Fruit fly (Drosophila melanogaster) whole organism, embryonic: ENCODE results near the gene CG2841.

Experiments used
- BEAF-32 ChIP-seq: fragments of 200-800 bp; sonication (Bioruptor generic); optimal IDR thresholded peaks from 3 replicates; lab custom pipeline; 2017; ENCODE audit warnings: missing biosample characterization, missing genetic modification characterization, mild to moderate bottlenecking, moderate library complexity, missing genetic modification reagents
- C15 ChIP-seq: fragments of 200-800 bp; sonication (Bioruptor generic); IDR thresholded peaks from 3 replicates; pipeline ENCODE4 v1.3.6; 2022; ENCODE audit warnings: missing biosample characterization, missing genetic modification characterization
- CG10366 ChIP-seq: fragments of 200-800 bp; sonication (Bioruptor generic); IDR thresholded peaks from 2 replicates; pipeline ENCODE4 v1.3.6; 2022; ENCODE audit warnings: missing biosample characterization, missing genetic modification characterization
- CG11398 ChIP-seq: fragments of 200-800 bp; sonication (Bioruptor generic); optimal IDR thresholded peaks from 2 replicates; lab custom pipeline; 2016; ENCODE audit warnings: missing biosample characterization, missing genetic modification characterization
- CG13296 ChIP-seq: fragments of 200-800 bp; sonication (Bioruptor generic); optimal IDR thresholded peaks from 3 replicates; lab custom pipeline; 2018; ENCODE audit warnings: missing biosample characterization, mild to moderate bottlenecking, missing genetic modification characterization
- CG15073 ChIP-seq: fragments of 200-800 bp; sonication (Bioruptor generic); optimal IDR thresholded peaks from 2 replicates; lab custom pipeline; 2016; ENCODE audit warnings: missing biosample characterization, missing genetic modification characterization
- CG1529 ChIP-seq: fragments of 200-800 bp; sonication (Bioruptor generic); optimal IDR thresholded peaks from 3 replicates; lab custom pipeline; 2018; ENCODE audit warnings: missing biosample characterization, missing genetic modification characterization
- CG1602 ChIP-seq: fragments of 200-800 bp; sonication (Bioruptor generic); optimal IDR thresholded peaks from 3 replicates; lab custom pipeline; 2016; ENCODE audit warnings: missing biosample characterization, missing genetic modification characterization
- CG1647 ChIP-seq: fragments of 200-800 bp; sonication (Bioruptor generic); optimal IDR thresholded peaks from 3 replicates; lab custom pipeline; 2016; ENCODE audit warnings: missing biosample characterization, missing genetic modification characterization
- CG16863 ChIP-seq: fragments of 200-800 bp; sonication (Bioruptor generic); optimal IDR thresholded peaks from 3 replicates; lab custom pipeline; 2016; ENCODE audit warnings: missing biosample characterization, missing genetic modification characterization
- CG1792 ChIP-seq: fragments of 200-800 bp; sonication (Bioruptor generic); optimal IDR thresholded peaks from 2 replicates; lab custom pipeline; 2016; ENCODE audit warnings: missing biosample characterization, missing genetic modification characterization
- CG1832 ChIP-seq: fragments of 200-800 bp; sonication (Bioruptor generic); optimal IDR thresholded peaks from 2 replicates; lab custom pipeline; 2017; ENCODE audit warnings: missing biosample characterization, mild to moderate bottlenecking, missing genetic modification characterization, inconsistent platforms
- CG2116 ChIP-seq: fragments of 200-800 bp; sonication (Bioruptor generic); optimal IDR thresholded peaks from 3 replicates; lab custom pipeline; 2018; ENCODE audit warnings: missing biosample characterization, mild to moderate bottlenecking, missing genetic modification characterization
- CG30403 ChIP-seq: fragments of 200-800 bp; sonication (Bioruptor generic); optimal IDR thresholded peaks from 3 replicates; lab custom pipeline; 2016; ENCODE audit warnings: missing biosample characterization, missing genetic modification characterization
- CG4424 ChIP-seq: fragments of 200-800 bp; sonication (Bioruptor generic); optimal IDR thresholded peaks from 3 replicates; lab custom pipeline; 2016; ENCODE audit warnings: missing biosample characterization, missing genetic modification characterization
- CG4730 ChIP-seq: fragments of 200-800 bp; sonication (Bioruptor generic); IDR thresholded peaks from 2 replicates; pipeline ENCODE4 v1.3.6; 2022; ENCODE audit warnings: missing biosample characterization, missing genetic modification characterization
- CG4854 ChIP-seq: fragments of 200-800 bp; sonication (Bioruptor generic); optimal IDR thresholded peaks from 2 replicates; lab custom pipeline; 2016; ENCODE audit warnings: missing biosample characterization, missing genetic modification characterization, inconsistent platforms
- CG5180 ChIP-seq: fragments of 200-800 bp; sonication (Bioruptor generic); optimal IDR thresholded peaks from 3 replicates; lab custom pipeline; 2017; ENCODE audit warnings: missing biosample characterization, missing genetic modification characterization, mild to moderate bottlenecking, moderate library complexity, missing genetic modification reagents
- CG7745 ChIP-seq: fragments of 200-800 bp; sonication (Bioruptor generic); optimal IDR thresholded peaks from 2 replicates; lab custom pipeline; 2018; ENCODE audit warnings: missing biosample characterization, mild to moderate bottlenecking, missing genetic modification characterization, moderate library complexity
- CG9437 ChIP-seq: fragments of 200-800 bp; sonication (Bioruptor generic); optimal IDR thresholded peaks from 2 replicates; lab custom pipeline; 2018; ENCODE audit warnings: missing biosample characterization, mild to moderate bottlenecking, missing genetic modification characterization
- Doc3 ChIP-seq: fragments of 200-800 bp; sonication (Bioruptor generic); IDR thresholded peaks from 3 replicates; pipeline ENCODE4 v1.3.6; 2022; ENCODE audit warnings: missing biosample characterization, missing genetic modification characterization; ENCODE audit not compliant: partially characterized antibody
- Eip74EF ChIP-seq, 2 experiments: fragments of 200-800 bp in 1 of 2; fragments of >200 bp in 1 of 2; sonication (Bioruptor generic) in 1 of 2; optimal IDR thresholded peaks; 2 replicates each; lab custom pipeline; 2017 to 2019; ENCODE audit warnings: missing biosample characterization in 2 of 2, missing genetic modification characterization in 2 of 2, mild to moderate bottlenecking in 1 of 2, moderate library complexity in 1 of 2
- Elba2 ChIP-seq: fragments of 200-800 bp; sonication (Bioruptor generic); optimal IDR thresholded peaks from 3 replicates; lab custom pipeline; 2016; ENCODE audit warnings: missing biosample characterization, missing genetic modification characterization
- Fer2 ChIP-seq: fragments of 200-800 bp; sonication (Bioruptor generic); optimal IDR thresholded peaks from 2 replicates; lab custom pipeline; 2018; ENCODE audit warnings: missing biosample characterization, mild to moderate bottlenecking, missing genetic modification characterization, moderate library complexity
- Gug ChIP-seq: fragments of 200-800 bp; sonication (Bioruptor generic); IDR thresholded peaks from 4 replicates; pipeline ENCODE4 v1.3.6; 2022; ENCODE audit warnings: missing biosample characterization, missing genetic modification characterization
- NC2β ChIP-seq: fragments of 200-800 bp; sonication (Bioruptor generic); optimal IDR thresholded peaks from 2 replicates; lab custom pipeline; 2016; ENCODE audit warnings: missing biosample characterization, missing genetic modification characterization
- Oli ChIP-seq: fragments of 200-800 bp; sonication (Bioruptor generic); optimal IDR thresholded peaks from 2 replicates; lab custom pipeline; 2018; ENCODE audit warnings: missing biosample characterization, mild to moderate bottlenecking, missing genetic modification characterization, moderate library complexity
- Pdp1 ChIP-seq, 2 experiments: fragments of 200-800 bp; sonication (Bioruptor generic); optimal IDR thresholded peaks; 3 replicates each; lab custom pipeline; 2016; ENCODE audit warnings: missing biosample characterization in 2 of 2, missing genetic modification characterization in 2 of 2, mild to moderate bottlenecking in 1 of 2, moderate library complexity in 1 of 2
- Side ChIP-seq: fragments of 200-800 bp; sonication (Bioruptor generic); optimal IDR thresholded peaks from 2 replicates; lab custom pipeline; 2016; ENCODE audit warnings: missing biosample characterization, missing genetic modification characterization
- Sin3A ChIP-seq: fragments of >200 bp; optimal IDR thresholded peaks from 2 replicates; lab custom pipeline; 2018
- ab ChIP-seq: fragments of 200-800 bp; sonication (Bioruptor generic); optimal IDR thresholded peaks from 2 replicates; lab custom pipeline; 2016; ENCODE audit warnings: missing biosample characterization, missing genetic modification characterization
- abd-A ChIP-seq: fragments of 200-800 bp; sonication (Bioruptor generic); optimal IDR thresholded peaks from 3 replicates; lab custom pipeline; 2019; ENCODE audit warnings: missing biosample characterization, mild to moderate bottlenecking, missing genetic modification characterization, moderate library complexity
- ato ChIP-seq: fragments of 200-800 bp; sonication (Bioruptor generic); IDR thresholded peaks from 2 replicates; pipeline ENCODE4 v1.3.6; 2022; ENCODE audit warnings: missing biosample characterization, missing genetic modification characterization; ENCODE audit not compliant: partially characterized antibody
- chif ChIP-seq, 2 experiments: fragments of 200-800 bp; sonication (Bioruptor generic); optimal IDR thresholded peaks; 3 replicates each; lab custom pipeline; 2016; ENCODE audit warnings: missing biosample characterization in 2 of 2, missing genetic modification characterization in 2 of 2
- en ChIP-seq: fragments of 200-800 bp; sonication (Bioruptor generic); optimal IDR thresholded peaks from 2 replicates; lab custom pipeline; 2016; ENCODE audit warnings: missing biosample characterization, missing genetic modification characterization
- fd96Cb ChIP-seq: fragments of 200-800 bp; sonication (Bioruptor generic); optimal IDR thresholded peaks from 2 replicates; lab custom pipeline; 2018; ENCODE audit warnings: missing biosample characterization, mild to moderate bottlenecking, missing genetic modification characterization, moderate library complexity
- grau ChIP-seq: fragments of 200-800 bp; optimal IDR thresholded peaks from 3 replicates; lab custom pipeline; 2019; ENCODE audit warnings: missing biosample characterization, mild to moderate bottlenecking, missing genetic modification characterization, moderate library complexity
- kah ChIP-seq: fragments of 200-800 bp; sonication (Bioruptor generic); optimal IDR thresholded peaks from 2 replicates; lab custom pipeline; 2018; ENCODE audit warnings: missing biosample characterization, mild to moderate bottlenecking, missing genetic modification characterization
- lab ChIP-seq: fragments of 200-800 bp; sonication (Bioruptor generic); optimal IDR thresholded peaks from 3 replicates; lab custom pipeline; 2017; ENCODE audit warnings: missing biosample characterization, missing genetic modification characterization, mild to moderate bottlenecking, moderate library complexity, missing genetic modification reagents
- org-1 ChIP-seq: fragments of 200-800 bp; sonication (Bioruptor generic); optimal IDR thresholded peaks from 2 replicates; lab custom pipeline; 2017; ENCODE audit warnings: missing biosample characterization, missing genetic modification characterization
- pan ChIP-seq, 4 experiments: fragments of >200 bp in 3 of 4; fragments of 200-800 bp in 1 of 4; sonication (Bioruptor generic) in 1 of 4; optimal IDR thresholded peaks in 3 of 4; IDR thresholded peaks in 1 of 4; 2 replicates each; pipeline versions ENCODE4 v1.3.6 to Lab custom; 2017 to 2022; ENCODE audit warnings: missing biosample characterization in 2 of 4, missing genetic modification characterization in 2 of 4, mixed read lengths in 1 of 4
- pho ChIP-seq: fragments of 200-800 bp; sonication (Bioruptor generic); optimal IDR thresholded peaks from 2 replicates; lab custom pipeline; 2016; ENCODE audit warnings: missing biosample characterization, missing genetic modification characterization
- psq ChIP-seq: fragments of 200-800 bp; sonication (Bioruptor generic); optimal IDR thresholded peaks from 2 replicates; lab custom pipeline; 2017; ENCODE audit warnings: missing biosample characterization, missing genetic modification characterization
- row ChIP-seq: fragments of 200-800 bp; sonication (Bioruptor generic); IDR thresholded peaks from 3 replicates; pipeline ENCODE4 v1.3.6; 2022; ENCODE audit warnings: missing biosample characterization, missing genetic modification characterization
- sc ChIP-seq, 3 experiments: fragments of >200 bp in 2 of 3; fragments of 200-800 bp in 1 of 3; sonication (Bioruptor generic) in 1 of 3; optimal IDR thresholded peaks; 2 replicates in 2 of 3; 3 replicates in 1 of 3; lab custom pipeline; 2017; ENCODE audit warnings: mild to moderate bottlenecking in 1 of 3, missing biosample characterization in 1 of 3, missing genetic modification characterization in 1 of 3, missing genetic modification reagents in 1 of 3
- tll ChIP-seq, 2 experiments: fragments of 200-800 bp in 1 of 2; fragments of >200 bp in 1 of 2; sonication (Bioruptor generic) in 1 of 2; optimal IDR thresholded peaks; 2 replicates each; lab custom pipeline; 2017 to 2019; ENCODE audit warnings: missing biosample characterization in 2 of 2, missing genetic modification characterization in 2 of 2, mild to moderate bottlenecking in 1 of 2, moderate library complexity in 1 of 2
- toy ChIP-seq: fragments of 200-800 bp; sonication (Bioruptor generic); IDR thresholded peaks from 2 replicates; pipeline ENCODE4 v1.3.6; 2022; ENCODE audit warnings: missing biosample characterization, missing genetic modification characterization

Gene CG2841

DNA sequence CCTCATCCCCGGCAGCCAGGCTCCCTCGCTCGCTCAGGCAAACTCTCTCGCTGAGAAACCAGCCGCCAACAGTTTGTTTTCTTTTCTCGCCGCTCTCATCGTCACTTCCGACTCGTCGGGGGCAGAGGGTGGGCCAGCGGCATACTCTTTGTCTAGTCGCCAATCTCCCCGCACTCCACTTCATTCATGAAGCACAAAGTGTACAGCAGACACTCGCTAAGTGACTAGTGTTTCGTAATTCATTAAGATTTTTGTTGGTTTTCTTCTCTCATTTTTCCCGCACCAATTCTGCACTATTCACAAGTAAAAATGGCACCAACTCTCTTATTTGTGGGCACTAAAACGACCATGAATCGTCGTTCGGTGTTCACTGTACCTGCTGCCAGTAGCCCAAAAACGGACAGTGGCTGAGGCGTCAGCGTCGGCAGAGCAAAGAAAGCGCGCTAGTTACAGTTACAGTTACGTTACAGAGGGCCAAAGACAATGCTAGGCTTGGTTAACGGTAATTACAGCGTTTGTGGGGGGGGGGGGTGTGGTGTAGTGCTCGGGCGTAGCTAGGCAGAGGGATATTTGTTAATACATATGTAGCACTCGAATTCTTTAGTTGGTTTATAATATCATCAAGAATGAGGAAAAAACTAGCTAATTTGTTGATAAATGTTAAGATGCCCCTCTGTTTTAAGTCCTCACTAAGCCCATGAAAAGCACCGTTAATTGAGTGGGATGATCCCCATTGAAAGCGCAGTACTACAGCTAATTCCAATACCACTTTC is 68.5 kb downstream of the CG2841 start (continued):
- TF ChIP-seq CG30403 (GFP tag; lab: Kevin White, UChicago) (peak; percentile 99), CG13296 (GFP tag; lab: Kevin White, UChicago) (peak; percentile 97), grau (tag; lab: Kevin White, UChicago) (peak; percentile 100), CG10366 (GFP tag; lab: Robert Waterston, UW) (peak; percentile 99), CG7745 (tag; lab: Kevin White, UChicago) (peak; percentile 65), CG1832 (GFP tag; lab: Kevin White, UChicago) (no peak), ab (peak; percentile 97), fd96Cb (tag; lab: Kevin White, UChicago) (peak; percentile 99), Side (GFP tag; lab: Kevin White, UChicago) (peak; percentile 99), CG4730 (GFP tag; lab: Robert Waterston, UW) (peak; percentile 98), en (peak; percentile 98), tll (GFP tag; optimal IDR thresholded peaks at IDR 0.05; lab: Kevin White, UChicago) (peak in 1 of 2 experiments; percentile 25), kah (GFP tag; lab: Kevin White, UChicago) (peak; percentile 95), CG4424 (GFP tag; lab: Kevin White, UChicago) (peak; percentile 99), toy (GFP tag; lab: Robert Waterston, UW) (peak; percentile 93), NC2β (GFP tag; lab: Kevin White, UChicago) (peak; percentile 98), CG1647 (GFP tag; lab: Kevin White, UChicago) (peak; percentile 99), org-1 (GFP tag; lab: Kevin White, UChicago) (peak; percentile 99), Eip74EF (GFP tag; optimal IDR thresholded peaks at IDR 0.05; lab: Kevin White, UChicago) (peak in 1 of 2 experiments; percentile 98), sc (optimal IDR thresholded peaks at IDR 0.05; lab: Kevin White, UChicago) (no peak), sc (GFP tag; optimal IDR thresholded peaks at IDR 0.05; lab: Kevin White, UChicago) (peak; percentile 98), CG1792 (GFP tag; lab: Kevin White, UChicago) (peak; percentile 98), CG16863 (GFP tag; lab: Kevin White, UChicago) (peak; percentile 99), ato (GFP tag; lab: Robert Waterston, UW) (no peak), CG5180 (GFP tag; lab: Kevin White, UChicago) (peak; percentile 91), Fer2 (tag; lab: Kevin White, UChicago) (peak; percentile 93), Sin3A (no peak), C15 (GFP tag; lab: Robert Waterston, UW) (peak; percentile 93), abd-A (tag; lab: Kevin White, UChicago) (peak; percentile 92), CG2116 (GFP tag; lab: Kevin White, UChicago) (peak; percentile 84), row (GFP tag; lab: Robert Waterston, UW) (peak; percentile 99), pho (peak; percentile 97), CG9437 (peak; percentile 91), BEAF-32 (GFP tag; lab: Kevin White, UChicago) (peak; percentile 17), lab (peak; percentile 99), psq (GFP tag; lab: Kevin White, UChicago) (peak; percentile 90), Gug (GFP tag; lab: Robert Waterston, UW) (peak; percentile 99), CG11398 (GFP tag; lab: Kevin White, UChicago) (peak; percentile 98), pan (optimal IDR thresholded peaks at IDR 0.05; lab: Kevin White, UChicago) (no peak), pan (GFP tag; optimal IDR thresholded peaks at IDR 0.05 in 1 of 2, IDR thresholded peaks at IDR 0.05 in 1 of 2) (peak in 1 of 2 experiments; percentile 98), CG1529 (peak; percentile 99), CG4854 (GFP tag; lab: Kevin White, UChicago) (peak; percentile 98), Elba2 (GFP tag; lab: Kevin White, UChicago) (peak; percentile 65), CG1602 (peak; percentile 97), CG15073 (peak; percentile 84), Pdp1 (GFP tag; optimal IDR thresholded peaks at IDR 0.05; lab: Kevin White, UChicago) (peak; percentile 99), chif (GFP tag; optimal IDR thresholded peaks at IDR 0.05; lab: Kevin White, UChicago) (peak; percentile 99), Oli (tag; lab: Kevin White, UChicago) (peak; percentile 99), Doc3 (GFP tag; lab: Robert Waterston, UW) (no peak)
